Worm (Caenorhabditis elegans): ENCODE results near the gene nth-1.

ce11 chrIII:4321399-4321798 lies 27.3 kb upstream of the nth-1 start, which contains the start of gene H38K22.7:
- no peak for TF ChIP-seq nhr-76 (tag; optimal IDR thresholded peaks at IDR 0.05)
- TF ChIP-seq fkh-10 (GFP tag; optimal IDR thresholded peaks at IDR 0.05), result no peak
- no peak for TF ChIP-seq pha-4 (tag; optimal IDR thresholded peaks at IDR 0.05)
- no peak for TF ChIP-seq lin-15B (tag; optimal IDR thresholded peaks at IDR 0.05)
- no peak for TF ChIP-seq egl-27 (tag; optimal IDR thresholded peaks at IDR 0.05)
- TF ChIP-seq lsy-12 (tag; optimal IDR thresholded peaks at IDR 0.05), result no peak
- no peak for TF ChIP-seq unc-62 (GFP tag; optimal IDR thresholded peaks at IDR 0.05)
- TF ChIP-seq nhr-25 (tag; optimal IDR thresholded peaks at IDR 0.05), result no peak
- no peak for TF ChIP-seq snpc-4 (tag; optimal IDR thresholded peaks at IDR 0.05)
- no peak for TF ChIP-seq zag-1 (tag; optimal IDR thresholded peaks at IDR 0.05)
- TF ChIP-seq aly-2 (tag; optimal IDR thresholded peaks at IDR 0.05), result no peak
- TF ChIP-seq nhr-28 (tag; optimal IDR thresholded peaks at IDR 0.05), result no peak
- no peak for TF ChIP-seq eor-1 (tag; optimal IDR thresholded peaks at IDR 0.05)
- no peak for TF ChIP-seq nhr-12 (tag; optimal IDR thresholded peaks at IDR 0.05)
